Worm (Caenorhabditis elegans) whole organism, L2 larva: ENCODE measurements around the gene baz-2.

Experiments
- C34F6.9 ChIP-seq: fragments of 150-350 bp; optimal IDR thresholded peaks from 2 replicates; lab custom pipeline; 2014; ENCODE audit warnings: missing biosample characterization, missing genetic modification characterization
- R02D3.7 ChIP-seq: fragments of 150-350 bp; optimal IDR thresholded peaks from 2 replicates; lab custom pipeline; 2014; ENCODE audit warnings: missing biosample characterization, missing genetic modification characterization
- aly-2 ChIP-seq: fragments of 150-350 bp; optimal IDR thresholded peaks from 2 replicates; lab custom pipeline; 2014; ENCODE audit warnings: missing biosample characterization, missing genetic modification characterization
- ama-1 ChIP-seq: fragments of 150-350 bp; optimal IDR thresholded peaks from 2 replicates; lab custom pipeline; 2018; ENCODE audit warnings: inconsistent platforms
- blmp-1 ChIP-seq: sonication (generic microtip); optimal IDR thresholded peaks from 2 replicates; lab custom pipeline; 2017; ENCODE audit warnings: missing genetic modification characterization, mild to moderate bottlenecking, missing compliant biosample characterization, antibody characterized with exemption, moderate library complexity; ENCODE audit not compliant: insufficient read depth
- ceh-16 ChIP-seq: fragments of 150-350 bp; optimal IDR thresholded peaks from 2 replicates; lab custom pipeline; 2014; ENCODE audit warnings: missing biosample characterization, missing genetic modification characterization
- ceh-82 ChIP-seq: fragments of 150-350 bp; optimal IDR thresholded peaks from 2 replicates; lab custom pipeline; 2014; ENCODE audit warnings: missing biosample characterization, missing genetic modification characterization
- crh-2 ChIP-seq: sonication (generic microtip); optimal IDR thresholded peaks from 2 replicates; lab custom pipeline; 2017; ENCODE audit warnings: missing biosample characterization, missing genetic modification characterization
- egl-27 ChIP-seq: sonication (generic microtip); optimal IDR thresholded peaks from 3 replicates; lab custom pipeline; 2017; ENCODE audit warnings: missing biosample characterization, missing genetic modification reagents, missing genetic modification characterization
- elt-3 ChIP-seq: sonication (generic microtip); optimal IDR thresholded peaks from 2 replicates; lab custom pipeline; 2017; ENCODE audit warnings: missing biosample characterization, missing genetic modification characterization
- fos-1 ChIP-seq: fragments of 150-350 bp; optimal IDR thresholded peaks from 2 replicates; lab custom pipeline; 2014; ENCODE audit warnings: missing biosample characterization, missing genetic modification characterization
- gmeb-1 ChIP-seq: fragments of 150-350 bp; optimal IDR thresholded peaks from 2 replicates; lab custom pipeline; 2014; ENCODE audit warnings: missing biosample characterization, missing genetic modification characterization
- lin-11 ChIP-seq: fragments of 150-350 bp; sonication (generic microtip); optimal IDR thresholded peaks from 2 replicates; lab custom pipeline; 2014; ENCODE audit warnings: missing biosample characterization, missing genetic modification characterization, inconsistent platforms, mixed read lengths
- lin-13 ChIP-seq: fragments of 150-350 bp; optimal IDR thresholded peaks from 2 replicates; lab custom pipeline; 2014; ENCODE audit warnings: missing biosample characterization, missing genetic modification reagents, missing genetic modification characterization
- lsy-2 ChIP-seq, 2 experiments: fragments of 150-350 bp in 1 of 2; sonication (generic microtip) in 1 of 2; optimal IDR thresholded peaks; 2 replicates each; lab custom pipeline; 2014 to 2017; ENCODE audit warnings: missing biosample characterization in 2 of 2, missing genetic modification characterization in 2 of 2
- mab-5 ChIP-seq: fragments of 150-350 bp; optimal IDR thresholded peaks from 2 replicates; lab custom pipeline; 2014; ENCODE audit warnings: missing biosample characterization, missing genetic modification characterization
- mbf-1 ChIP-seq: sonication (generic microtip); optimal IDR thresholded peaks from 2 replicates; lab custom pipeline; 2017; ENCODE audit warnings: missing biosample characterization, missing genetic modification characterization
- mdl-1 ChIP-seq, 2 experiments: fragments of 150-350 bp in 1 of 2; sonication (generic microtip) in 1 of 2; optimal IDR thresholded peaks; 2 replicates each; lab custom pipeline; 2017; ENCODE audit warnings: missing biosample characterization in 2 of 2, missing genetic modification characterization in 2 of 2
- nhr-12 ChIP-seq: fragments of 150-350 bp; optimal IDR thresholded peaks from 2 replicates; lab custom pipeline; 2014; ENCODE audit warnings: missing biosample characterization, missing genetic modification characterization
- nhr-129 ChIP-seq: fragments of 150-350 bp; optimal IDR thresholded peaks from 2 replicates; lab custom pipeline; 2014; ENCODE audit warnings: missing biosample characterization, missing genetic modification characterization
- nhr-21 ChIP-seq: fragments of 150-350 bp; optimal IDR thresholded peaks from 2 replicates; lab custom pipeline; 2014; ENCODE audit warnings: missing biosample characterization, missing genetic modification characterization
- nhr-25 ChIP-seq: fragments of 150-350 bp; sonication (generic microtip); optimal IDR thresholded peaks from 3 replicates; lab custom pipeline; 2014; ENCODE audit warnings: missing biosample characterization, missing genetic modification characterization
- nhr-6 ChIP-seq: fragments of 150-350 bp; optimal IDR thresholded peaks from 2 replicates; lab custom pipeline; 2014; ENCODE audit warnings: missing biosample characterization, missing genetic modification characterization
- nhr-77 ChIP-seq: fragments of 150-350 bp; optimal IDR thresholded peaks from 2 replicates; lab custom pipeline; 2014; ENCODE audit warnings: missing biosample characterization, missing genetic modification characterization
- peb-1 ChIP-seq: fragments of 150-350 bp; optimal IDR thresholded peaks from 2 replicates; lab custom pipeline; 2014; ENCODE audit warnings: missing biosample characterization, missing genetic modification characterization
- sem-4 ChIP-seq: fragments of 150-350 bp; optimal IDR thresholded peaks from 2 replicates; lab custom pipeline; 2014; ENCODE audit warnings: missing biosample characterization, missing genetic modification reagents, missing genetic modification characterization
- skn-1 ChIP-seq: sonication (generic microtip); optimal IDR thresholded peaks from 2 replicates; lab custom pipeline; 2017; ENCODE audit warnings: missing biosample characterization, missing genetic modification characterization
- sma-3 ChIP-seq: sonication (generic microtip); optimal IDR thresholded peaks from 2 replicates; lab custom pipeline; 2016; ENCODE audit warnings: missing genetic modification reagents, missing genetic modification characterization, missing compliant biosample characterization
- sma-9 ChIP-seq, 2 experiments: fragments of 150-350 bp in 1 of 2; sonication (generic microtip) in 1 of 2; optimal IDR thresholded peaks; 2 replicates each; lab custom pipeline; 2014 to 2016; ENCODE audit warnings: missing genetic modification characterization in 2 of 2, mild to moderate bottlenecking in 1 of 2, missing biosample characterization in 1 of 2, missing compliant biosample characterization in 1 of 2, missing genetic modification reagents in 1 of 2, moderate library complexity in 1 of 2
- unc-39 ChIP-seq: fragments of 150-350 bp; optimal IDR thresholded peaks from 2 replicates; lab custom pipeline; 2014; ENCODE audit warnings: missing biosample characterization, missing genetic modification characterization
- unc-55 ChIP-seq: fragments of 150-350 bp; sonication (generic microtip); optimal IDR thresholded peaks from 3 replicates; lab custom pipeline; 2014; ENCODE audit warnings: missing biosample characterization, missing genetic modification reagents, missing genetic modification characterization
- unc-62 ChIP-seq: fragments of 150-350 bp; optimal IDR thresholded peaks from 2 replicates; lab custom pipeline; 2014; ENCODE audit warnings: missing biosample characterization, missing genetic modification reagents, missing genetic modification characterization
- zag-1 ChIP-seq: fragments of 150-350 bp; optimal IDR thresholded peaks from 2 replicates; lab custom pipeline; 2014; ENCODE audit warnings: missing biosample characterization, missing genetic modification characterization
- ztf-11 ChIP-seq: sonication (generic microtip); optimal IDR thresholded peaks from 2 replicates; lab custom pipeline; 2017; ENCODE audit warnings: missing biosample characterization, missing genetic modification characterization
- ztf-4 ChIP-seq: fragments of 150-350 bp; optimal IDR thresholded peaks from 2 replicates; lab custom pipeline; 2014; ENCODE audit warnings: missing biosample characterization, missing genetic modification characterization

baz-2 gene

DNA sequence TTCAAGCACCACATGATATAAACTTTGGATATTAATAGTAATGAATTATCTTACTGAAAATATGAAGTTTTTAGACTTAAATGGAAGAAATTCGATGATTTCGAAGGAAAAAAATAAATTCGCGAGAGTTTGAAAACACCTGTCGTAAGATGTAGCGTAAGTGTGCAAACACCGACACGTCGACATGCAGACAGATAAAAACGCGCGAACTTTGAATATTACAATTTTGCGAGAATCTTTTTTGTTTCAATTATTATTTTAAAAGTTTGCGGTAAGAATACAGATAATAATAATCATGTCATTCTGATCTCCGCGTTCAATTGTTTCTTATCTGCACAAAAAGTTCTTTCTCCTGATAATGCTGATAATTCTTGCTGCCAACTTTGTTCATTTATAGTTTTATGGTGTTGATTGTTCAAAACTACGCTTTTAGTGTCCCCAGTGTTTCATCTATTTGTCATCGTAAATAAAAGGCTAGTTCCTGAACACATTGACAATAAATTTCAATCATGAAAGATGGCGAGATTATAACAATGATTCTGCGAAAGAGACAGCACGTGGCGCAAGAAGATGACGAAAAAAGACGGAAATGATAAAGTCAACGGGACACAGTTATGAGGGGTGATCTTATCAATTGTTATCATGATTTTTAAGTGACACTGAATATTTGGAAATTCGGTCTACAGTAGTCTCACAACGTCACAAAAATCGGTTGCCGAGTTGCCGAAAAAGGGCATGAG, 11.8 kb downstream of the baz-2 start (continued):
- peak; percentile 95 for TF ChIP-seq fos-1
- no peak for TF ChIP-seq nhr-12 (tag; lab: Kevin White, UChicago)
- peak; percentile 90 for TF ChIP-seq crh-2 (tag; lab: Kevin White, UChicago)
- TF ChIP-seq nhr-25 (tag; lab: Kevin White, UChicago), result peak; percentile 32
- no peak for TF ChIP-seq R02D3.7 (tag; lab: Kevin White, UChicago)
- no peak for TF ChIP-seq sem-4 (tag; lab: Kevin White, UChicago)
- TF ChIP-seq nhr-129 (tag; lab: Kevin White, UChicago), result peak; percentile 57
- no peak for TF ChIP-seq unc-39 (tag; lab: Kevin White, UChicago)

DNA sequence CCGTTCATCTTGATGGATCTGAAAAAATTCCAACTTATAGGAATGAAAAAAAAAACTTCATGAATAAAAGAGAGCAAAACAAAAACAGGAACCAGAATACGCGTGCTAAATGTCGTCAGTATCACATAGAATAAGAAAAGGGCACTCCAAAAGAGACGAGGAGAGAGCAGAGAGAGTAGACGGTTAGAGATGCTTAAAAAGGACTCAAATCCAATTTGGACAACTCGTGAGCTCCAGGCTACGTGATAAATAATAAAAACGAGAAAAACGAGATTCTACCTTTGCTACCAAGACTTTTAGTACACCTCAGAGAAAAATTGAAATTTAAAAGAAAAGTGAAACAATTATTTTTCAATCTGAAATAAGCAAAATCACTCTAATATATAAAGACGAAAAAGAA, 12.7 kb downstream of the baz-2 start, which contains the start of gene upp-1:
Gene upp-1 (minus strand): TSS at position 18 of the 400 bp plus-strand sequence.
- no peak for TF ChIP-seq peb-1 (tag; lab: Kevin White, UChicago)
- no peak for TF ChIP-seq ceh-16 (tag; lab: Kevin White, UChicago)
- peak in 1 of 2 experiments; percentile 67 for TF ChIP-seq lsy-2 (tag; optimal IDR thresholded peaks at IDR 0.05; lab: Kevin White, UChicago)
- no peak for TF ChIP-seq skn-1
- TF ChIP-seq unc-55 (GFP tag; lab: Kevin White, UChicago), result peak; percentile 26
- peak; percentile 31 for TF ChIP-seq sem-4 (tag; lab: Kevin White, UChicago)
- TF ChIP-seq C34F6.9 (tag; lab: Kevin White, UChicago), result peak; percentile 78
- TF ChIP-seq crh-2 (tag; lab: Kevin White, UChicago), result peak; percentile 8
- no peak for TF ChIP-seq nhr-6 (tag; lab: Kevin White, UChicago)
- peak; percentile 39 for TF ChIP-seq nhr-129 (tag; lab: Kevin White, UChicago)
- no peak for TF ChIP-seq gmeb-1

DNA sequence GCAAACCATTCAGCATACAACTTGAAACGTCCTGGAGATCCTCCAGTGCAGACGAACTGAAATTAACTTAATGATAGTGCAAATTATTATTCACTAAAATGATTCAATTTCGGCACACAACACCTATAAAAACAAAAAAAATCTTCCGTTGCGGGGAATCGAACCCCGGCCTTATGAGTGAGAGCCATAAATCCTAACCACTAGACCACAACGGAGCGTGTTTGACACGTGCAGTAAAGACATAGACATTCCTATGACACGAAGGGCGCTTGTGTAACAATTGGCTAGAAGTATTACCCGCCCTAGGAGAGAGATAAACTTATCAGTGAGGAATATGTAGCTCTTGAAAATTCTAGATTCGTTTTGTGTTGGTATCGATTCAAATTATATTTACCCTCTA, 13.8 kb downstream of the baz-2 start:
- no peak for TF ChIP-seq skn-1
- peak; percentile 56 for TF ChIP-seq sma-9 (GFP tag; optimal IDR thresholded peaks at IDR 0.05; lab: Kevin White, UChicago)
- no peak for TF ChIP-seq sma-9 (tag; optimal IDR thresholded peaks at IDR 0.05; lab: Kevin White, UChicago)
- no peak for TF ChIP-seq ztf-11
- peak; percentile 28 for TF ChIP-seq fos-1
- TF ChIP-seq egl-27, result no peak
- peak; percentile 54 for TF ChIP-seq nhr-129 (tag; lab: Kevin White, UChicago)
- no peak for TF ChIP-seq elt-3 (tag; lab: Kevin White, UChicago)
- TF ChIP-seq nhr-25 (tag; lab: Kevin White, UChicago), result peak; percentile 14
- TF ChIP-seq ztf-4 (tag; lab: Kevin White, UChicago), result no peak
- no peak for TF ChIP-seq aly-2 (tag; lab: Kevin White, UChicago)
- TF ChIP-seq crh-2 (tag; lab: Kevin White, UChicago), result peak; percentile 13
- TF ChIP-seq ama-1 (lab: Kevin White, UChicago), result peak; percentile 43
- no peak for TF ChIP-seq C34F6.9 (tag; lab: Kevin White, UChicago)
- peak; percentile 10 to 71 for TF ChIP-seq mdl-1 (tag; optimal IDR thresholded peaks at IDR 0.05; lab: Kevin White, UChicago)
- no peak for TF ChIP-seq mbf-1 (tag; lab: Kevin White, UChicago)
- TF ChIP-seq lsy-2 (tag; optimal IDR thresholded peaks at IDR 0.05; lab: Kevin White, UChicago), result peak; percentile 16 to 55
- no peak for TF ChIP-seq unc-62 (GFP tag; lab: Kevin White, UChicago)
- no peak for TF ChIP-seq nhr-21
- TF ChIP-seq gmeb-1, result peak; percentile 44
- no peak for TF ChIP-seq ceh-82
- no peak for TF ChIP-seq peb-1 (tag; lab: Kevin White, UChicago)
- no peak for TF ChIP-seq lin-11 (tag; lab: Kevin White, UChicago)
- TF ChIP-seq sma-3 (GFP tag; lab: Kevin White, UChicago), result peak; percentile 32
- TF ChIP-seq blmp-1 (tag; lab: Kevin White, UChicago), result no peak
- no peak for TF ChIP-seq nhr-6 (tag; lab: Kevin White, UChicago)

ce11 chrIII:7641337-7641736, 14.5 kb downstream of the baz-2 start:
- no peak for TF ChIP-seq zag-1 (tag; lab: Kevin White, UChicago)
- TF ChIP-seq peb-1 (tag; lab: Kevin White, UChicago), result no peak
- TF ChIP-seq lin-13 (GFP tag; lab: Kevin White, UChicago), result no peak
- no peak for TF ChIP-seq blmp-1 (tag; lab: Kevin White, UChicago)
- no peak for TF ChIP-seq nhr-77 (tag; lab: Kevin White, UChicago)
- TF ChIP-seq ceh-82, result no peak
- TF ChIP-seq lin-11 (tag; lab: Kevin White, UChicago), result no peak
- TF ChIP-seq fos-1, result no peak
- no peak for TF ChIP-seq ama-1 (lab: Kevin White, UChicago)
- no peak for TF ChIP-seq mdl-1 (tag; optimal IDR thresholded peaks at IDR 0.05; lab: Kevin White, UChicago)
- no peak for TF ChIP-seq crh-2 (tag; lab: Kevin White, UChicago)
- no peak for TF ChIP-seq mab-5 (tag; lab: Kevin White, UChicago)
- TF ChIP-seq, all 48 proteins: peak for 0
